Fruit fly (Drosophila melanogaster) whole organism, prepupa: ENCODE measurements around the gene CG14841.

Source experiments
- CG10631 ChIP-seq: fragments of 200-800 bp; sonication (Bioruptor generic); optimal IDR thresholded peaks from 2 replicates; lab custom pipeline; 2016; ENCODE audit warnings: missing biosample characterization, missing genetic modification characterization
- CG11294 ChIP-seq: fragments of 200-800 bp; sonication (Bioruptor generic); IDR thresholded peaks from 2 replicates; pipeline ENCODE4 v1.3.6; 2022; ENCODE audit warnings: missing biosample characterization, missing genetic modification characterization
- CG16779 ChIP-seq: fragments of 200-800 bp; sonication (Bioruptor generic); optimal IDR thresholded peaks from 3 replicates; lab custom pipeline; 2017; ENCODE audit warnings: missing biosample characterization, mild to moderate bottlenecking, missing genetic modification characterization
- CG32006 ChIP-seq: fragments of 200-800 bp; sonication (Bioruptor generic); optimal IDR thresholded peaks from 3 replicates; lab custom pipeline; 2017; ENCODE audit warnings: missing biosample characterization, mild to moderate bottlenecking, missing genetic modification characterization
- CG6163 ChIP-seq: fragments of 200-800 bp; sonication (Bioruptor generic); IDR thresholded peaks from 3 replicates; pipeline ENCODE4 v1.3.6; 2022; ENCODE audit warnings: missing biosample characterization, missing genetic modification characterization
- Eip75B ChIP-seq: fragments of 200-800 bp; sonication (Bioruptor generic); optimal IDR thresholded peaks from 3 replicates; lab custom pipeline; 2016; ENCODE audit warnings: missing biosample characterization, missing genetic modification characterization
- Eip78C ChIP-seq: fragments of 200-800 bp; sonication (Bioruptor generic); peaks from one replicate; lab custom pipeline; 2016; ENCODE audit warnings: missing biosample characterization, missing genetic modification characterization
- Hr4 ChIP-seq: fragments of 200-800 bp; sonication (Bioruptor generic); optimal IDR thresholded peaks from 3 replicates; lab custom pipeline; 2016; ENCODE audit warnings: missing biosample characterization, missing genetic modification characterization
- Lpt ChIP-seq: fragments of 200-800 bp; sonication (Bioruptor generic); optimal IDR thresholded peaks from 3 replicates; lab custom pipeline; 2016; ENCODE audit warnings: missing biosample characterization, missing genetic modification characterization
- Smox ChIP-seq: fragments of 200-800 bp; sonication (Bioruptor generic); optimal IDR thresholded peaks from 3 replicates; lab custom pipeline; 2016; ENCODE audit warnings: missing biosample characterization, missing genetic modification characterization
- dac ChIP-seq: fragments of 200-800 bp; sonication (Bioruptor generic); optimal IDR thresholded peaks from 2 replicates; lab custom pipeline; 2017; ENCODE audit warnings: missing biosample characterization, mild to moderate bottlenecking, missing genetic modification characterization
- esn ChIP-seq: fragments of 200-800 bp; sonication (Bioruptor generic); optimal IDR thresholded peaks from 2 replicates; lab custom pipeline; 2016; ENCODE audit warnings: missing biosample characterization, mild to moderate bottlenecking, missing genetic modification characterization, moderate library complexity
- pdm3 ChIP-seq: fragments of 200-800 bp; sonication (Bioruptor generic); optimal IDR thresholded peaks from 3 replicates; lab custom pipeline; 2016; ENCODE audit warnings: missing biosample characterization, missing genetic modification characterization
- vri ChIP-seq: fragments of 200-800 bp; sonication (Bioruptor generic); optimal IDR thresholded peaks from 3 replicates; lab custom pipeline; 2016; ENCODE audit warnings: missing biosample characterization, mild to moderate bottlenecking, missing genetic modification characterization

DNA sequence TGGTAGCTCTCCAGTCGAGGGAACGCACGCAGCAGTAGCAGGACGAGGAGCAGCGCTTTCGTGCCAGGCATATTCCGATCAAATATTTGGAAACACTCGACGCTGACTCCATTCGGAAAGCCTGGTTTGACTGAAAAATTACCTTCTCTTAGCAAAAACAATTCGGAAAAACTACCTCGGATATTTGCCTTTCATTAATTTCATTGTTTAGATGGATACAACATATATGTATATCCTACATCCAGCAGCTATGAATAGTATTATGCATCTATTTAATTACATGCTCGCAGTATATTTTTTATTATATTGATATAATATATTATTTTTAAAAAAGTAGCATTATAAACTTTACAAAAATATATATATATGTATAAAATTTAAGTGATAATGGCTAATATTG lies 1.1 kb downstream of the CG14841 start, which contains the start of gene CG14840:
- TF ChIP-seq CG32006 (GFP tag; lab: Kevin White, UChicago) (no peak), Hr4 (GFP tag; lab: Kevin White, UChicago) (no peak), Eip78C (no peak), CG16779 (tag; lab: Kevin White, UChicago) (no peak), vri (GFP tag; lab: Kevin White, UChicago) (no peak), dac (GFP tag; lab: Kevin White, UChicago) (no peak), Smox (GFP tag; lab: Kevin White, UChicago) (no peak), esn (GFP tag; lab: Kevin White, UChicago) (no peak), Eip75B (GFP tag; lab: Kevin White, UChicago) (no peak), CG11294 (GFP tag; lab: Robert Waterston, UW) (no peak), CG10631 (GFP tag; lab: Kevin White, UChicago) (no peak), pdm3 (GFP tag; lab: Kevin White, UChicago) (no peak), CG6163 (GFP tag; lab: Robert Waterston, UW) (no peak), Lpt (GFP tag; lab: Kevin White, UChicago) (no peak)
